Worm (Caenorhabditis elegans): ENCODE data around the gene dnj-8.

- no peak for TF ChIP-seq nhr-10 (tag; optimal IDR thresholded peaks at IDR 0.05)
- TF ChIP-seq mxl-2 (GFP tag; conservative IDR thresholded peaks at IDR 0.05) = no peak
- no peak for TF ChIP-seq ztf-11 (tag; optimal IDR thresholded peaks at IDR 0.05)
- no peak for TF ChIP-seq mdl-1 (tag; optimal IDR thresholded peaks at IDR 0.05)
- no peak for TF ChIP-seq lin-38 (GFP tag; IDR thresholded peaks at IDR 0.05)
- no peak for TF ChIP-seq saeg-2 (GFP tag; IDR thresholded peaks at IDR 0.05)
These were observed 17.6 kb upstream of the dnj-8 start for ce11 chrII:6615232-6616029.
